Worm (Caenorhabditis elegans) whole organism, early embryonic: ENCODE measurements around the gene bus-5.

Source experiments
- B0310.2 ChIP-seq: sonication (generic microtip); optimal IDR thresholded peaks from 2 replicates; lab custom pipeline; 2016; ENCODE audit warnings: mild to moderate bottlenecking, missing genetic modification characterization, missing compliant biosample characterization
- F13C5.2 ChIP-seq: sonication (generic microtip); optimal IDR thresholded peaks from 2 replicates; lab custom pipeline; 2017; ENCODE audit warnings: mild to moderate bottlenecking, missing genetic modification characterization, inconsistent platforms, missing compliant biosample characterization
- aly-1 ChIP-seq: sonication (generic microtip); optimal IDR thresholded peaks from 2 replicates; lab custom pipeline; 2016; ENCODE audit warnings: missing genetic modification characterization, missing compliant biosample characterization
- ama-1 ChIP-seq: fragments of 150-350 bp; optimal IDR thresholded peaks from 2 replicates; lab custom pipeline; 2014
- ceh-13 ChIP-seq: fragments of 200-800 bp; sonication (Bioruptor generic); optimal IDR thresholded peaks from 2 replicates; lab custom pipeline; 2018; ENCODE audit warnings: mild to moderate bottlenecking, missing genetic modification characterization, missing compliant biosample characterization
- ceh-36 ChIP-seq: sonication (generic microtip); optimal IDR thresholded peaks from 2 replicates; lab custom pipeline; 2016; ENCODE audit warnings: missing genetic modification characterization, inconsistent platforms, missing compliant biosample characterization
- ets-7 ChIP-seq: sonication (generic microtip); optimal IDR thresholded peaks from 2 replicates; lab custom pipeline; 2016; ENCODE audit warnings: missing genotype, missing genetic modification characterization, missing compliant biosample characterization
- flt-1 ChIP-seq: fragments of 200-800 bp; sonication (Bioruptor generic); IDR thresholded peaks from 2 replicates; pipeline ENCODE4 v1.3.6; 2022; ENCODE audit warnings: missing genetic modification characterization, missing compliant biosample characterization
- hmbx-1 ChIP-seq: sonication (generic microtip); optimal IDR thresholded peaks from 2 replicates; lab custom pipeline; 2016; ENCODE audit warnings: mild to moderate bottlenecking, missing genetic modification characterization, missing compliant biosample characterization
- hmg-4 ChIP-seq: fragments of 200-800 bp; sonication (Bioruptor generic); optimal IDR thresholded peaks from 2 replicates; lab custom pipeline; 2018; ENCODE audit warnings: mild to moderate bottlenecking, missing genetic modification characterization, missing compliant biosample characterization
- hnd-1 ChIP-seq: sonication (generic microtip); optimal IDR thresholded peaks from 2 replicates; lab custom pipeline; 2016; ENCODE audit warnings: missing genetic modification characterization, missing compliant biosample characterization
- pes-1 ChIP-seq: fragments of 200-800 bp; sonication (Bioruptor generic); IDR thresholded peaks from 2 replicates; pipeline ENCODE4 v1.3.6; 2022; ENCODE audit warnings: missing genetic modification reagents, missing genetic modification characterization, missing compliant biosample characterization
- scrt-1 ChIP-seq: fragments of 200-800 bp; sonication (Bioruptor generic); IDR thresholded peaks from 2 replicates; pipeline ENCODE4 v1.3.6; 2022; ENCODE audit warnings: missing genetic modification characterization, missing compliant biosample characterization
- sea-1 ChIP-seq: fragments of 200-800 bp; sonication (Bioruptor generic); conservative IDR thresholded peaks from 2 replicates; pipeline ENCODE4 v1.3.6; 2022; ENCODE audit warnings: missing genetic modification characterization, missing compliant biosample characterization
- tbx-11 ChIP-seq: fragments of 200-800 bp; sonication (Bioruptor generic); IDR thresholded peaks from 2 replicates; pipeline ENCODE4 v1.3.6; 2022; ENCODE audit warnings: missing genetic modification characterization, missing compliant biosample characterization
- tbx-37 ChIP-seq: fragments of 200-800 bp; sonication (Bioruptor generic); conservative IDR thresholded peaks from 2 replicates; pipeline ENCODE4 v1.3.6; 2022; ENCODE audit warnings: missing genetic modification reagents, missing genetic modification characterization, missing compliant biosample characterization
- tra-4 ChIP-seq: sonication (generic microtip); optimal IDR thresholded peaks from 2 replicates; lab custom pipeline; 2017; ENCODE audit warnings: missing genetic modification characterization, missing compliant biosample characterization

Gene bus-5

DNA sequence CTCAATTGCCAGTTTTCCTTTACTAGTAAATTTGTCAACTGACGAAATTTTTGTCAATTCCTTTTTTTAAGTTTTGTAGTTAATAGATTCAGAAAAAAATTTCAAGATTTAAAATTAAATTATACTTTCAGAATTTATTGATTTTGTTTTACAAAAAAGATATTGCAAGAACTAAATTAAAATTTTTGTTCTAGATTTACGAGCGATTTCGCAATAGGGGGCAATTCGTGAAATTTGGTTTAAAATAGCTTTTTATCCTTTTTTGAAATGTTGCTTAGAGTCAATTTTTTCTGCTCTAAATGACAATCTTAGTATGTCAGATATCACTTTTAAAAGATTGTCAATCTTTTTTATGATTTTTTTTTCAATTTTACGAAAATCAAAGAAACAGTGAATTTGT, 27.4 kb downstream of the bus-5 start:
- no peak for TF ChIP-seq tra-4 (tag; lab: Kevin White, UChicago)
- TF ChIP-seq hmbx-1 (tag; lab: Kevin White, UChicago): no peak
- no peak for TF ChIP-seq F13C5.2 (tag; lab: Kevin White, UChicago)
- TF ChIP-seq sea-1: no peak
- no peak for TF ChIP-seq aly-1 (tag; lab: Kevin White, UChicago)
- TF ChIP-seq pes-1 (GFP tag; lab: Robert Waterston, UW): no peak
- no peak for TF ChIP-seq hmg-4 (GFP tag; lab: Kevin White, UChicago)
- no peak for TF ChIP-seq hnd-1 (tag; lab: Kevin White, UChicago)

DNA sequence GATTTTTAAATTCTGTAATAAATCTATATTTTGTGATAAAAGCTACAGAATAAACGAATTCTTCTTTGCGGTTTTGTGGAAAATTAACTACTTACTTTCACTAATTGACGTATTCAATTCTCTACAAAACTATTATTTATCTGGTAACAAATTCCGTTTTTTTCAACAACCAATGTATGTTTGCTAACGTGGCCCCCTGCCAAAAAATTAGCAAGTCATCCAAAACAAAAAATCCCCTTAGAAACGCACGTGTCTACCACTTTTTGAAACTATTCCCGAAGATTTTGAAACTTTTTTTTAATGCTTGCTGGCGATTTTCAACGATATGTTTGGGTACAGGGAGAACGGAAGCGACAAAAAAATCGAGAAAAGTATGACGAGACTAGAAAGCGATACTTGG, 27.9 kb downstream of the bus-5 start, which contains the start of gene F49H12.2:
TSS of gene F49H12.2 (plus strand) at position 301 of the 400 bp plus-strand sequence.
- TF ChIP-seq hmbx-1 (tag; lab: Kevin White, UChicago) (no peak), pes-1 (GFP tag; lab: Robert Waterston, UW) (no peak), ets-7 (tag; lab: Kevin White, UChicago) (no peak), hmg-4 (GFP tag; lab: Kevin White, UChicago) (no peak), scrt-1 (GFP tag; lab: Robert Waterston, UW) (no peak), flt-1 (GFP tag; lab: Robert Waterston, UW) (no peak), tbx-11 (GFP tag; lab: Robert Waterston, UW) (no peak), ceh-13 (GFP tag; lab: Kevin White, UChicago) (no peak), hnd-1 (tag; lab: Kevin White, UChicago) (no peak), F13C5.2 (tag; lab: Kevin White, UChicago) (no peak), ama-1 (no peak)

DNA sequence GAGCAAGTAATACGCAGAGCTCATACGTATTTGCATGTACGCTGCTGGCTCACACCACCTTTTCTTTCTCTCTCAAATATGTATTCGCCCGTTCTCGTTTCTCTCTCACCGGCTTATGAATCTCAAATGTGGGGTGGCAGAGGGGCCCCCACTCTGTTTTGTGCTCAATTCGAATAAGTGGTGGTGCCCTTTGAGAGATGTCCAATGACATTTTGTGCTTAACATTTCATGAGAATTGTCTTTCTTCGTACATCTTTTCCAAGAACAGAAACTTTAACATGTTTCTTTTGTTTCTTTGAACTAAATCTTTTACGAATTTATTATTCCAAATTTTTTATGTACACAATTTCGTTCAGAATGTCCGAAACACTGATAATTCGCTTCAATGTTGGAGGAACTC, 28.9 kb downstream of the bus-5 start, which contains the start of gene F49H12.3:
TSS of gene F49H12.3 (plus strand) at position 357 of the 400 bp plus-strand sequence.
- TF ChIP-seq aly-1 (tag; lab: Kevin White, UChicago): no peak
- no peak for TF ChIP-seq flt-1 (GFP tag; lab: Robert Waterston, UW)
- no peak for TF ChIP-seq sea-1
- TF ChIP-seq ceh-13 (GFP tag; lab: Kevin White, UChicago): no peak
- no peak for TF ChIP-seq ets-7 (tag; lab: Kevin White, UChicago)
- no peak for TF ChIP-seq tbx-37
- no peak for TF ChIP-seq tbx-11 (GFP tag; lab: Robert Waterston, UW)
- no peak for TF ChIP-seq ceh-36 (tag; lab: Kevin White, UChicago)
- no peak for TF ChIP-seq F13C5.2 (tag; lab: Kevin White, UChicago)
- TF ChIP-seq tra-4 (tag; lab: Kevin White, UChicago): no peak
- TF ChIP-seq scrt-1 (GFP tag; lab: Robert Waterston, UW): no peak
- no peak for TF ChIP-seq hmbx-1 (tag; lab: Kevin White, UChicago)
- no peak for TF ChIP-seq B0310.2 (tag; lab: Kevin White, UChicago)
- TF ChIP-seq hmg-4 (GFP tag; lab: Kevin White, UChicago): no peak
- no peak for TF ChIP-seq pes-1 (GFP tag; lab: Robert Waterston, UW)

DNA sequence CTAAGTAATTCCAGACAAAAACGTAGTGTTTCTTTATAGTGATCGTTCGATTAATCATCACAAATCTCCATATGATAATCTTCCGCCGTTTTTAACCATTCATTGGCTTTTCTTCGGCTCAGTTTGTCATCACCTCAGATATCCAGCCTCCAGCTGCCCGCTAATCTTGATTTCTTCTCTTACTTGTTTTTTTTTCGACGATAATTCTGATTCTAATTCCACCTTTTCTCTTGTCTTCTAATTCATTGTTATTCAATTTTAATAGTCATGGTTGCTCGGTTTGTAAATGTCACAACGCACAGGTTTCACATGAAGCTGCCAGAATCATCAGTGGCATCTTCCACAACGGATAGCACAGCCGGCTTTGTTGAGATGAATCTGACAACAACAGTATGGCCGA, 33.4 kb downstream of the bus-5 start, which contains the start of gene F49H12.4:
TSS of gene F49H12.4 (plus strand) at position 301 of the 400 bp plus-strand sequence.
- no peak for TF ChIP-seq B0310.2 (tag; lab: Kevin White, UChicago)

DNA sequence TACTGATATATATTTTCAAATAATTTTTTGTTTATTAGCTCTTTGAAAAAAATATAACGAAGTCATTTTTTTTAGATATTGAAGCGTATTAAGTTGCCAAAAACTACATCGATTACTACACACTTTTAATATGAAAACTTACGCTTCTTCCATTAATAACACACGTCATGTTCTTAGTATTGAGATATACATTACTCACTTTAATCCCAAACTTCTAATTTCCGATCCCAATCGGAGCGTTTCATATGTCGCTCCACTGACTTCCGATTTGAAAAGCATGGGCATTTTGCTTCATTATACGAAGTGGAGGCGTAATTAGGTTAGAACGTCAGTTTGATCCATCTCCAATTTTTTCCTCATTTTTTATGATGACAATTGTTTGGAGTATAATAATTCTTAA, 34.1 kb downstream of the bus-5 start:
- TF ChIP-seq sea-1: no peak
- TF ChIP-seq F13C5.2 (tag; lab: Kevin White, UChicago): no peak
- TF ChIP-seq ama-1: no peak
- no peak for TF ChIP-seq ets-7 (tag; lab: Kevin White, UChicago)
- TF ChIP-seq aly-1 (tag; lab: Kevin White, UChicago): no peak
- TF ChIP-seq tbx-11 (GFP tag; lab: Robert Waterston, UW): no peak
- no peak for TF ChIP-seq tra-4 (tag; lab: Kevin White, UChicago)
- no peak for TF ChIP-seq hmbx-1 (tag; lab: Kevin White, UChicago)
- TF ChIP-seq B0310.2 (tag; lab: Kevin White, UChicago): no peak
- no peak for TF ChIP-seq ceh-13 (GFP tag; lab: Kevin White, UChicago)
- TF ChIP-seq tbx-37: no peak
- no peak for TF ChIP-seq scrt-1 (GFP tag; lab: Robert Waterston, UW)
- no peak for TF ChIP-seq hnd-1 (tag; lab: Kevin White, UChicago)

DNA sequence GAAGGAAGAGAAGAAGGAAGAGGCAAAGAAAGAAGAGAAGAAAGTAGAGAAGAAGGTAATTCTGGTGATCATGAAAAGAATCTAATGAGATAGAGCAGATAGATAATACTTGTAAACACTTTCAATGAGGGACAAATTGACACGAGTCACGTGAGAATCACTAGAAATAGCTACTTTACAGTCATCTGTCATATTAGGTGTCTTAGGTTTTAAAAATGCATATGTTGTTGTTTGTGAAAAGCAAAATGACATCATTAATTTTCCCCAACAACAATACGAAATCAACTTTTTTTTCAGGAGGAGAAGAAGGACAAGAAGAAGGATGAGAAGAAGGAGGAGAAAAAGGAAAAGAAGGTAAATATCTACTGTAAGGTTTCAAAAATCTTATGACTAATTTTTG, 37.7 kb downstream of the bus-5 start:
- TF ChIP-seq ceh-36 (tag; lab: Kevin White, UChicago) (no peak), ama-1 (no peak), pes-1 (GFP tag; lab: Robert Waterston, UW) (no peak), tbx-37 (no peak), tbx-11 (GFP tag; lab: Robert Waterston, UW) (no peak), flt-1 (GFP tag; lab: Robert Waterston, UW) (no peak), sea-1 (no peak), hnd-1 (tag; lab: Kevin White, UChicago) (no peak), F13C5.2 (tag; lab: Kevin White, UChicago) (no peak), hmbx-1 (tag; lab: Kevin White, UChicago) (no peak), tra-4 (tag; lab: Kevin White, UChicago) (no peak), ceh-13 (GFP tag; lab: Kevin White, UChicago) (no peak), scrt-1 (GFP tag; lab: Robert Waterston, UW) (no peak), hmg-4 (GFP tag; lab: Kevin White, UChicago) (no peak)

DNA sequence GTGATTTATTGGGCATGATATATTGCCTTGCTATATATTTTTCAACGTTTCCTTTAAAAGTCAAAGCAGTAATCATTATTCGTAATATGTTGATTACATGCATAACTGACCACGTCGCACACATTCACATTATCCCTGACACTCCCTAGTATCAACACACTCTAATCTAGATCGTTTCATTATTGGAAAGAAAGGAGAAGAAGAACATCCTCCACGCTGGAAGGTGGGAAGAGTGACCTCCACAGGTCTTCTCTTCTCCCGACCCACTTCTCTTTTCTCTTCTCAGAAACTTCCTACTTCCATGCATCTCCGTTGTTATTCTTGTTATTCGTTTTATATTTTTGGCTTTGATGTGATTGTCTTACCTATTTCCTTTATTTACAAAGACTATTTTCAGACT, 38.8 kb downstream of the bus-5 start, which contains the start of gene txdc-12.2:
TSS of gene txdc-12.2 (plus strand) at position 396 of the 400 bp plus-strand sequence.
- TF ChIP-seq ceh-36 (tag; lab: Kevin White, UChicago) (no peak), hmbx-1 (tag; lab: Kevin White, UChicago) (no peak), tra-4 (tag; lab: Kevin White, UChicago) (no peak), tbx-11 (GFP tag; lab: Robert Waterston, UW) (no peak), hmg-4 (GFP tag; lab: Kevin White, UChicago) (no peak), ets-7 (tag; lab: Kevin White, UChicago) (no peak), F13C5.2 (tag; lab: Kevin White, UChicago) (no peak), pes-1 (GFP tag; lab: Robert Waterston, UW) (no peak)
